Worm (Caenorhabditis elegans): ENCODE measurements around the gene tni-4.

DNA sequence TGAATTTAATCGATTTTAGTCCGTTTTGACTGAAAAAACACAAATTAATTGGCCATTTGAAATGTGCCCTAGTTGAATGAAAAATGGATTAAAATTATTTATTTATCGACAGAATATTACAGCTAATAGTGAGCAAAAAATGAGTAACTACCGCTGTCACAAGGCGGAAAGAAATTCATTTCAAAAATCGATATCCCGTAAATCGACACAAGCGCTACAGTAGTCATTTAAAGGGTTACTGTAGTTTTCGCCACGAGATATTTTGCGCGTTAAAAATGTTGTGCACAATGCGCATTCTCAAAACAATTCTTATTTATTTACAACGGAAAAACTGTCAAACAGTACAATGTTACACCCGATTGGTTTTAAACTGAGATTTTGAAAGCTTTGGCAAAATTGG is 6.2 kb downstream of the tni-4 start:
- TF ChIP-seq lin-39 (tag; optimal IDR thresholded peaks at IDR 0.05) (no peak), fos-1 (tag; optimal IDR thresholded peaks at IDR 0.05) (no peak), nhr-28 (tag; optimal IDR thresholded peaks at IDR 0.05) (no peak)
